Fruit fly (Drosophila melanogaster): ENCODE results near the gene Notum.

The Notum gene

dm6 chr3L:16025020-16025680, 1.9 kb downstream of the Notum start:
- TF ChIP-seq pan (optimal IDR thresholded peaks at IDR 0.05): no peak
- TF ChIP-seq EcR (GFP tag; optimal IDR thresholded peaks at IDR 0.05): no peak
- no peak for TF ChIP-seq usp (GFP tag; optimal IDR thresholded peaks at IDR 0.05)
- no peak for TF ChIP-seq CG8478 (optimal IDR thresholded peaks at IDR 0.05)
- TF ChIP-seq Dll (optimal IDR thresholded peaks at IDR 0.05): no peak
- no peak for TF ChIP-seq psq (optimal IDR thresholded peaks at IDR 0.05)

DNA sequence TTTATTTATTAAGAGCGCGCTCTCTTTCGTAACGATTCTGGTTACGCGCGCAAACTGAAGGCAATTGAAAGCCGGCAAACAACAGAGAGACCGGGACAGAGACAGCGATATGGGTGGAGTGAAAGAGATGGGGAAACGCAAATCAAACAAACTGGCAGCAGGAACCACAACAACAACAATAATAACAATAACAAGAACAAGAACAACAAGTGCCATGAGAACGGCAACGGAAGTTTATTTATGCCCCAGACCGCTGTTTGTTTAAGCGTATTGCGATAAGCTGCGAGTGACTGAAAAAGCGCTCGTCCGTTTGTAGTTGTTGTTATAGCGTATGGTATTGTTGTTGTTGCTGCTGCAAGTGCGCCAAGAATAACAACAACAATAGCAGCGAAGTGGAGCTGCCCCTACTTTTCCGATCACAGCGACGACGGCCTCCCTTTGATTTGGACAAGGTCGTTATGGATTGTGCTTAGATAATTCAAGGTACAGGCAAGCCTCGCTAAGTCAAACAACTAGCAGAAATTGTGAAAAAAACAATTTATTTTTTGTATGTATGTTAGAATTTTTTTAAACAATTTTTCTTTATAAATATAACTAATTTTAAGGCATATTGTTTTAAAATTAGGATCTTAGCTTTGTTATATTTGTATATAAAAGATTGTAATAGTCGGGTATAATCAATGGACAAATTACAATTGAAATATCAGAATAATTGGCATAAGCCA, 2.9 kb downstream of the Notum start:
- TF ChIP-seq usp (GFP tag; optimal IDR thresholded peaks at IDR 0.05): no peak
- no peak for TF ChIP-seq pan (optimal IDR thresholded peaks at IDR 0.05)
- no peak for TF ChIP-seq EcR (GFP tag; optimal IDR thresholded peaks at IDR 0.05)
- TF ChIP-seq Dll (optimal IDR thresholded peaks at IDR 0.05): no peak

dm6 chr3L:16027163-16027633, 3.9 kb downstream of the Notum start:
- no peak for TF ChIP-seq EcR (GFP tag; optimal IDR thresholded peaks at IDR 0.05)
- TF ChIP-seq CG8478 (optimal IDR thresholded peaks at IDR 0.05): no peak
- TF ChIP-seq pan (optimal IDR thresholded peaks at IDR 0.05): no peak
- no peak for TF ChIP-seq usp (GFP tag; optimal IDR thresholded peaks at IDR 0.05)
- no peak for TF ChIP-seq Dll (optimal IDR thresholded peaks at IDR 0.05)
- no peak for TF ChIP-seq psq (optimal IDR thresholded peaks at IDR 0.05)

DNA sequence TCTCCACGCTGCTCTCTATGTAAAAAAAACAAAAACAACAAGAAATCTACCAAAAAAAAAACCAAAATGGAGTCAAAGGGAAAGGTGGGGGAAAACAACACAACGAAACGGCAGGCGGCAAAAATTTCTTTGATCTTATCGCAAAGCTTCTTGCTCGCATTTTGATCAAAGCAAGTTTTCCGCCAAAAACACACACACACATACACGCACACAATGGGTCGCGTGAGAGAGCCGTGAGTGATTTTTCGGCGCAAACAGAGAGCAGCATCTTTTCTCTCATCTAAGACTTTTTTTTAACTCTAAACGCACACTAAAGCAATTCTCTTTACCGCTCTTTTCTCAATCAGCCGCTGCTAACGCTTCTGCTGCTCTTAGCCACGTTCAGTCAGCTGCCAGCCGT, 5.6 kb downstream of the Notum start:
- TF ChIP-seq CG8478 (optimal IDR thresholded peaks at IDR 0.05) (no peak), EcR (GFP tag; optimal IDR thresholded peaks at IDR 0.05) (no peak), psq (optimal IDR thresholded peaks at IDR 0.05) (no peak), usp (GFP tag; optimal IDR thresholded peaks at IDR 0.05) (no peak), Dll (optimal IDR thresholded peaks at IDR 0.05) (no peak), pan (optimal IDR thresholded peaks at IDR 0.05) (no peak)

- no peak for TF ChIP-seq CG8478 (optimal IDR thresholded peaks at IDR 0.05)
- TF ChIP-seq psq (optimal IDR thresholded peaks at IDR 0.05): no peak
- TF ChIP-seq usp (GFP tag; optimal IDR thresholded peaks at IDR 0.05): no peak
- no peak for TF ChIP-seq EcR (GFP tag; optimal IDR thresholded peaks at IDR 0.05)
- no peak for TF ChIP-seq pan (optimal IDR thresholded peaks at IDR 0.05)
- TF ChIP-seq Dll (optimal IDR thresholded peaks at IDR 0.05): no peak
Measured at dm6 chr3L:16033090-16033828, 10.0 kb downstream of the Notum start, which contains the start of the genes CG42717 and CG42716. CG42717 (minus strand) TSS chr3L:16033190. CG42716 (plus strand) TSS chr3L:16033778.

dm6 chr3L:16034224-16034623, 10.9 kb downstream of the Notum start, which contains the start of gene CG42538:
CG42538 (plus strand) TSS chr3L:16034524.
- TF ChIP-seq CG8478 (optimal IDR thresholded peaks at IDR 0.05) (no peak), Dll (optimal IDR thresholded peaks at IDR 0.05) (no peak), psq (optimal IDR thresholded peaks at IDR 0.05) (no peak), pan (optimal IDR thresholded peaks at IDR 0.05) (no peak), EcR (GFP tag; optimal IDR thresholded peaks at IDR 0.05) (no peak), usp (GFP tag; optimal IDR thresholded peaks at IDR 0.05) (no peak)

DNA sequence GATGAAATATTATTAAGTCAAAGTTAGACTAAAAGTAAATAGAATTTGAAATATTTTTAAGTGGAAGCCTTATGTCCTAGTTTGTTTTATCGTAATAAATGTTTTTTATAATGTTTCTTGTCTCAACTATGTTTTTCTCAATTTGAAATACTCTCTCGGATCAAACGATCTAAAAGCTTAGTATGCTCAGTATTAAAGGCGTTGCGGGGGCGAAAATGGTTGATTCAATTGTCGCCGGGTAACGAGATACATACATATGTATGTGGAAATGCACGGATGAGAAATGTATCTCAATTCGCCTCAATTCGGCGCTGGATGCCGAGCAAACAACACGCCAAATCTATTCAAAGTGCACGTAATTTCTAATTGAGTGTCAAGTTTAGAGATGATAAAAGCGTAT, 11.9 kb downstream of the Notum start, which contains the start of gene CG5895:
Gene CG5895 (plus strand): TSS at position 301 of the 400 bp plus-strand sequence.
- TF ChIP-seq pan (optimal IDR thresholded peaks at IDR 0.05) (no peak), psq (optimal IDR thresholded peaks at IDR 0.05) (no peak), usp (GFP tag; optimal IDR thresholded peaks at IDR 0.05) (no peak), Dll (optimal IDR thresholded peaks at IDR 0.05) (no peak), EcR (GFP tag; optimal IDR thresholded peaks at IDR 0.05) (no peak), CG8478 (optimal IDR thresholded peaks at IDR 0.05) (no peak)

DNA sequence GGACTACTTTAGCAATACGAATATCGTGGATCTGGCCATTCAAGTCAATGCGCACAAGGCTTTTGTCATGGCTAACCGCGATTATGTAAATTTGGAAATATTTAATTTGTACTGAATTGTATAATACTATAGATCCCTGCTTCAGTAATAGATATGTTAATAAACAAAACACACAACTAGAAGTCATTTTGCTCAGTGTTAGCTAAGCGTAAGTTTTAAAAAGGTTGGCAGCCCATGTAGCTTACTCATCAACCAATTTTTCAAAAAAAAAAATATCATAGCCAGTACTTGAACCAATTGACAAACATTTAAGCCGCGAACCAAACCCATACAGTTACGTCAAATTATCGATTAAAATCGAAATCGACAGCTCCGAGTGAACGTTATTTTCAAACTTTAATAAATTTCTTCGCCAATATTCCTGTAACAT, 13.8 kb downstream of the Notum start:
- TF ChIP-seq usp (GFP tag; optimal IDR thresholded peaks at IDR 0.05) (no peak), psq (optimal IDR thresholded peaks at IDR 0.05) (no peak), Dll (optimal IDR thresholded peaks at IDR 0.05) (no peak), pan (optimal IDR thresholded peaks at IDR 0.05) (no peak), EcR (GFP tag; optimal IDR thresholded peaks at IDR 0.05) (no peak), CG8478 (optimal IDR thresholded peaks at IDR 0.05) (no peak)

DNA sequence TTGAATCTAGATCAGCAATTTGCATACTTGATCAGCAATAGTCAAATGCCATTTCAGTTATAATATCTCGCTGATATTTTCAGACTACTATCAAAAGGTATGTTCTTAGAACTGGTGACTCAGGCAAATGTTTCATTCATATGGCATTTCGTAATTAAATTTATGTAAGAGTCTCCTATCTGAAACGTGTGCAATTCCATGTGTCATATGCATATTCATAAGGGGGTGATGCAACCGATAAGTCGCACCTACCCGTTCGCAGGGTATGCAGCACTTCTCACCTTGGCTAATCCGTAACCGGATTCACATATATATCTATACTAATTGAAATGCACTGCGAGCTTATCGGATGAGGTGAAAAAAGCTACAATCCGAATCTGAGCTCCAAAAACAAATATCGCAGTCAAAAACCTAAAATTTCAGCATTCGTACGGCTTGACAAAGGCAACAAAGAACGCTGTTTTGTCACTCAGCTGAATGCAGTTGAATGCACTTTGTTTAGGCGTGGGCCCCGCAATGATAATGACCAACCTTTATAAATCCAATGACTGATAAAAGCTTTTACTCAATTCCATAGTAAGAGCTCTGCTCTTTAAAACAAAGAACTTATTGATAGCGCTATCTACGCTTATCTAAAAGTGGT, 14.5 kb downstream of the Notum start:
- TF ChIP-seq CG8478 (optimal IDR thresholded peaks at IDR 0.05) (no peak), EcR (GFP tag; optimal IDR thresholded peaks at IDR 0.05) (peak; percentile 33 to 59), usp (GFP tag; optimal IDR thresholded peaks at IDR 0.05) (no peak), Dll (optimal IDR thresholded peaks at IDR 0.05) (no peak), psq (optimal IDR thresholded peaks at IDR 0.05) (no peak), pan (optimal IDR thresholded peaks at IDR 0.05) (no peak)

DNA sequence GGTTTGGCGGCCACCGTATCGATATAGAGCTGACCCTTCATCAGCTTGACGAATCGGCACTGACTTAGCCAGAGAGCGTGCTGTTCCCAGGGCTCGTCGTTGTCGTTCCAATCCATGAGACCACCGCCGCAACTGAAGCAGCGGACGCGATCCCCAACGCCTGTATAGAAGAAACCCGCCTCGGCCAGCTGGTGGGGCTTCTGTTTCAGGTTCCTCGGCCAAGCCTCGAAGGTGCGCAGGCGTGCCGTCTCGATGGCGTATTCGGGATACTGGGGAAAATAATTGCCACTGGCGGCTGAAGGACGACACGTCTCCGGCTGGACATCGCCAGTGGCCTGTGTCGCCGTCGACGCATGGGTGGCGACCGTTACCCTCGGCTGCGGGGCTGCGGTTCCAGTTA, 15.8 kb downstream of the Notum start:
- TF ChIP-seq Dll (optimal IDR thresholded peaks at IDR 0.05): no peak
- TF ChIP-seq CG8478 (optimal IDR thresholded peaks at IDR 0.05): no peak
- no peak for TF ChIP-seq pan (optimal IDR thresholded peaks at IDR 0.05)
- no peak for TF ChIP-seq usp (GFP tag; optimal IDR thresholded peaks at IDR 0.05)
- no peak for TF ChIP-seq psq (optimal IDR thresholded peaks at IDR 0.05)
- TF ChIP-seq EcR (GFP tag; optimal IDR thresholded peaks at IDR 0.05): no peak

DNA sequence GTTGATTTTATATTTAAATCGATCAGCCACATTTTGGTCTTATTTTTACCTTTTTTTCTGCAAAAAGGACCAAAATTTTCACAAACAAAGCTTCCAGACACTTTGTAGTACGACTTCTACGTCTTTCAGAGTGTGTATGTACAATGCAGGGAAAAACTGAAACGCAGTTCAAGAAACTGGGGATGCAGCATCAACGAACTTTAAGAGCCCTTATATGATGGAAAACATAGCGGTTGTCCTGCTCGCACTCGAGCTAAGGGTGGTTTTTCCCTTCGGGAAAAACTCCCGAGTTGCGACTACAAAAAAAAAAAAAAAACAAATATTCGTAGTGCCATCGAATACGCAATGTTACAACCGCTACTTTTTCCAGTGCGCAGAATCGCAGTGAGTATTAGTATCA, 17.1 kb downstream of the Notum start:
- TF ChIP-seq psq (optimal IDR thresholded peaks at IDR 0.05) (no peak), usp (GFP tag; optimal IDR thresholded peaks at IDR 0.05) (no peak), CG8478 (optimal IDR thresholded peaks at IDR 0.05) (no peak), pan (optimal IDR thresholded peaks at IDR 0.05) (no peak), EcR (GFP tag; optimal IDR thresholded peaks at IDR 0.05) (no peak), Dll (optimal IDR thresholded peaks at IDR 0.05) (no peak)
